Worm (Caenorhabditis elegans): ENCODE data around the gene srh-32.
A peak's percentile ranks its signal among the peaks of the same experiment; 100 is the strongest.

The srh-32 gene

DNA sequence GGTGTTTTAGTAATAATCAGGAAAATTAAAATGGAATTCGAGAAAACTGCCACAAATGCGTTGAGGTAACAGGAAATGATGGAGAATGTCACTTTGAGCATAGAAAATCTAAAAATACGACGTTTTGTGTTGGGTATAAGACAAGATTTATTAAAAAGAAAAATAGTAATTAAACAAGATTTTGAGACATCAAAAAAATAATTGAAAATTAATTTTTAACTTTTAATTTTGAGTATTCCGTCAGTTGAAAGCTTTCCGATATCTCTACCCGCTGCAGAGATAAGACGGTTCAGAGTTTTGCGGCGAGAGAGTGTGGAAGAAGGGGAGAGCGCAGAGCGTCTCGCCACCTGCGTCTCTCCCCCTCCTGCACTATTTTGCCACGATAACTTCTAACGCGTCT, 27.7 kb upstream of the srh-32 start, which contains the start of gene str-93:
Gene str-93, minus strand, starts transcription at position 101 of the 400 bp plus-strand sequence.
- TF ChIP-seq nhr-80 (tag; optimal IDR thresholded peaks at IDR 0.05) (no peak), hmg-1.2 (GFP tag; IDR thresholded peaks at IDR 0.05) (peak; percentile 57)

DNA sequence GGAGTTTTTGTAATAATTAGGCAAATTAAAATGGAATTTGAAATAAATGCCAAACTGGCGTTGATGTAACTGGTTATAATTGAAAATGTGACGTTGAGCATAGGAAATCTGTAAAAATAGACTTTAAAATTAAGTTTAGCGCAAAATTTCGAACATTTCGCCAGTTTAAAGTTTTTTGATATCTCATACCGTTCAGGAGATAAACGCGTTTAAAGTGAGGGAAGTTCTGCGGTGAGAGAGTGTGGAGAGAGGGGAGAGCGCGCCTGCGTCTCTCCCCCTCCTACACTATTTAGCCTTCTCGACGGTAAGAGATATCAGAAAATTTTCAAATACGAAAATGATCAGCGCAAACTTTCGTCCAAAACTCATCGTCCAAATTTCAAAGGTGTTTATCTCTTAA, 24.5 kb upstream of the srh-32 start, which contains the start of gene str-92:
Gene str-92, minus strand, starts transcription at position 101 of the 400 bp plus-strand sequence.
- TF ChIP-seq F39B2.1 (GFP tag; IDR thresholded peaks at IDR 0.05), result no peak
- TF ChIP-seq hsf-1 (GFP tag; IDR thresholded peaks at IDR 0.05), result no peak
- TF ChIP-seq F37B4.10 (GFP tag; IDR thresholded peaks at IDR 0.05), result no peak
- TF ChIP-seq F33H1.4 (GFP tag; IDR thresholded peaks at IDR 0.05), result no peak
- TF ChIP-seq pha-4 (tag; optimal IDR thresholded peaks at IDR 0.05), result no peak
- no peak for TF ChIP-seq cebp-2 (GFP tag; IDR thresholded peaks at IDR 0.05)

DNA sequence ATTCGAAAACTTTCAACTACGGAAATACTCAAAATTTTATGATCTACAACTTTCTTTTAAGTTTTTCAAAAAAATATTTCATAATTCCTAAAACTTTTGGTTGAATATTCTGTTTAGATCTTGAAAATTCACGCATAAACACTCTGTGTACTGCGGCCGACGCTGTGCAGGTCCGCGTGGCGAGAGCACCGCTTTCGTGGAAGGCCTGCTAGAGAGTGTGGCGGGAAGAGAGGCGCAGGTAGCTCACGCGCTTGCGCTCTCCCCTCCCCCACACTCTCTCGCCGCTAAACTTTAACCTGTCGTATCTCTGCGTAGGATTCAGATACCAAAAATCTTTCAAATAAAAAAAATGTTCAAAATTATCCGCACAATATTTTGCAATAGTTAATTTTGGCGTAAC, 17.7 kb upstream of the srh-32 start:
- TF ChIP-seq zfh-2 (GFP tag; conservative IDR thresholded peaks at IDR 0.05) (peak; percentile 74), egrh-3 (GFP tag; IDR thresholded peaks at IDR 0.05) (peak; percentile 59; the same call in 1 of the 2 replicates), attf-3 (GFP tag; conservative IDR thresholded peaks at IDR 0.05) (no peak)

DNA sequence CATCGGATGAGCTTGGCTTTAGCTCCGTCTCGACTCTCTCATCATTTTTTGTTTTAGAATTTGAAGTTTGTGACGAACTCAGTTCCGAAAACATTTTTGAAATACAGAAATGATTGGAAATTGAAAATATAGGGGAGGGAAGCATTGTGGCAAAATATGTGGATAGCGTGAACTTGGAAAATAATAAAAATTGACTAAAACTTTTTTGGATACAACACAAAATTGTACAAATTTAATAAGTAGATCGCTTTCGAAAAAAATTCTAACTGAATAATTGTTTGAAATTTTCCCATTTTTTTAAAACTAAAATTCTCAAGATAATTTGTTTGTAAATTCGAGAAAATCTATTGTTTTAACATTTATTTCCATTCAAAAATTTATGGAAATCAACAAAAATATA, 17.2 kb upstream of the srh-32 start, which contains the start of gene F59A1.15:
Gene F59A1.15, minus strand, starts transcription at position 101 of the 400 bp plus-strand sequence.
- TF ChIP-seq snpc-1.1 (tag; optimal IDR thresholded peaks at IDR 0.05; ENCODE audit: insufficient read depth) (no peak), hsf-1 (GFP tag; IDR thresholded peaks at IDR 0.05) (no peak), aptf-2 (GFP tag; conservative IDR thresholded peaks at IDR 0.05) (no peak), sdz-38 (tag; optimal IDR thresholded peaks at IDR 0.05) (no peak), lag-1 (GFP tag; IDR thresholded peaks at IDR 0.05) (no peak), repo-1 (tag; optimal IDR thresholded peaks at IDR 0.05) (no peak), nhr-179 (tag; optimal IDR thresholded peaks at IDR 0.05) (no peak), Y95B8A.8 (GFP tag; IDR thresholded peaks at IDR 0.05) (no peak)

DNA sequence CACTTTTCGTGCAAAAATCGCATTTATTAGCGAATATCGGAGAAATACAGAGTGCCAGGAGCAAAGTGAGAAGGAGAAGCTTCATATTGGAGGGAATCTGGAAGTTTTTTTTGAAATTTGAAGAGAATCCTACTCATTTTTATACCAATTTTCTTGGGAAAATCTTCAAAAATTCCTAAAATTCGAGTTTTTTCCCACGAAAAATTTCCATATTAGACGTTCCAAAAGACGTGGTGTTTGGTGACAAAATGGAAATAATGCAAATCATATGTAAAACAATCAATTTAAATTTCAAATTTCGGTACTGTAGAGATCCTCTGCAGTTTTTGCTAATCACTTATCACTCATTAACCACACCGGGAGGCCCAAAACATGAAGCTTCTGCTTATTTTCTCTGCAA, 16.2 kb upstream of the srh-32 start, which contains the start of the genes F59A1.16 and F59A1.6:
Gene F59A1.16, minus strand, starts transcription at position 101 of the 400 bp plus-strand sequence.
Gene F59A1.6, plus strand, starts transcription at position 285 of the 400 bp plus-strand sequence.
- TF ChIP-seq ztf-3 (GFP tag; optimal IDR thresholded peaks at IDR 0.05) (no peak), aptf-2 (GFP tag; conservative IDR thresholded peaks at IDR 0.05) (no peak), chd-7 (tag; optimal IDR thresholded peaks at IDR 0.05) (no peak), dox-1 (GFP tag; IDR thresholded peaks at IDR 0.05) (no peak), nhr-120 (GFP tag; IDR thresholded peaks at IDR 0.05) (no peak), attf-5 (GFP tag; optimal IDR thresholded peaks at IDR 0.05) (no peak), mes-4 (tag; optimal IDR thresholded peaks at IDR 0.05) (no peak), nhr-90 (tag; optimal IDR thresholded peaks at IDR 0.05) (no peak), egl-44 (GFP tag; IDR thresholded peaks at IDR 0.05) (no peak), D2030.7 (GFP tag; IDR thresholded peaks at IDR 0.05) (no peak), somi-1 (GFP tag; optimal IDR thresholded peaks at IDR 0.05) (no peak), B0019.2 (GFP tag; conservative IDR thresholded peaks at IDR 0.05) (no peak)

DNA sequence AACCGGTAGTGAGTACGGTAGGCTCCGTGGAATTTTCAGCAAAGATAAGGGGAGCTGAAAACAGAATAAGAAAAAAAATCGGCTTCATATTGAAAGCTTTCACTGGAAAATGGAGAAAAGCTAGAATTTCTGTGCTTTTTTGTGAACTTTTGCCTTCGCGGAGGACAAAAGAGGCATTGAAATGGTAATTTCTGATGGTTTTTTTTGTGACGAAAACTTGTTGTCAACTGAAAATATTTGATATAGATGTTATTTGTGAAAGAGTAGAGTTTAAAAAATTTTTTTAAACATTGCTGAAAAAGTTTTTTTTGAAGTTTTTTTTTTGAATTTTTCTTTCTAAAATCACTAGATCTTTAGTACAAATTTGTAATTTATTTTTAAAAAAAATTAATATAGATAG, 14.2 kb upstream of the srh-32 start, which contains the start of gene F59A1.18:
Gene F59A1.18, minus strand, starts transcription at position 101 of the 400 bp plus-strand sequence.
- TF ChIP-seq hmg-20 (GFP tag; IDR thresholded peaks at IDR 0.05) (no peak), zim-3 (tag; optimal IDR thresholded peaks at IDR 0.05) (no peak), madf-3 (GFP tag; IDR thresholded peaks at IDR 0.05) (no peak), F39B2.1 (GFP tag; IDR thresholded peaks at IDR 0.05) (no peak), nhr-120 (GFP tag; IDR thresholded peaks at IDR 0.05) (no peak), F57A8.1 (GFP tag; optimal IDR thresholded peaks at IDR 0.05) (no peak), Y53G8AR.9 (GFP tag; conservative IDR thresholded peaks at IDR 0.05) (no peak), sdz-38 (tag; optimal IDR thresholded peaks at IDR 0.05) (no peak), ztf-26 (tag; optimal IDR thresholded peaks at IDR 0.05) (no peak), ceh-79 (tag; optimal IDR thresholded peaks at IDR 0.05) (no peak), xnd-1 (tag; optimal IDR thresholded peaks at IDR 0.05) (no peak), nfyb-1 (GFP tag; IDR thresholded peaks at IDR 0.05) (no peak), ztf-18 (tag; optimal IDR thresholded peaks at IDR 0.05) (no peak)
